Worm (Caenorhabditis elegans) whole organism, L3 larva: ENCODE data around the gene ugtp-1.

Source experiments
- ama-1 ChIP-seq: fragments of 150-350 bp; optimal IDR thresholded peaks from 2 replicates; lab custom pipeline; 2018
- fos-1 ChIP-seq: fragments of 150-350 bp; optimal IDR thresholded peaks from 2 replicates; lab custom pipeline; 2014; ENCODE audit warnings: missing biosample characterization, missing genetic modification characterization
- mml-1 ChIP-seq: fragments of 150-350 bp; sonication (generic microtip); optimal IDR thresholded peaks from 3 replicates; lab custom pipeline; 2014; ENCODE audit warnings: missing biosample characterization, missing genetic modification characterization
- nhr-76 ChIP-seq: fragments of 150-350 bp; sonication (generic microtip); optimal IDR thresholded peaks from 5 replicates; lab custom pipeline; 2014; ENCODE audit warnings: missing biosample characterization, missing genetic modification characterization
- pha-4 ChIP-seq: fragments of 150-350 bp; optimal IDR thresholded peaks from 2 replicates; lab custom pipeline; 2014; ENCODE audit warnings: missing biosample characterization, missing genetic modification reagents, missing genetic modification characterization
- skn-1 ChIP-seq: fragments of 150-350 bp; optimal IDR thresholded peaks from 2 replicates; lab custom pipeline; 2014; ENCODE audit warnings: missing biosample characterization, missing genetic modification characterization
- unc-39 ChIP-seq: sonication (generic microtip); optimal IDR thresholded peaks from 4 replicates; lab custom pipeline; 2017; ENCODE audit warnings: missing biosample characterization, missing genetic modification characterization
- ztf-11 ChIP-seq: fragments of 150-350 bp; optimal IDR thresholded peaks from 2 replicates; lab custom pipeline; 2014; ENCODE audit warnings: missing biosample characterization, missing genetic modification characterization

DNA sequence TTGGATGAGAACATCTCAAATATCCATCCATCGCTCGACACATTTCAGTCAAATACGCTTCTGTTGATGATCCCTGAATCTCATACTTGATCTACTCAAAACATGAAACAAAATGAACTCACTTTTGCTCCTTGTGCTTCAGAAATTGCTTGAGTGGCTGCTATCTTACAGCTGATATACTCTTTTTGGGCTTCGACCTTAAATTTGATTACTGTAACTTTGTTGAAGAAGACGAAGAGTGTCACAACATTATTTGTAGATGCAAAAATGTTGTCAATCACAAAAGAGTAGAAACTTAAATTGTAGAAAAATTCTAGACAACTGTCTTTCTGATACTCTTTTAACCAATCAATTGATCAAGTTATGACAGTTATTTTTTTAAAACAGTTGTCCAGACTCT is 7.9 kb downstream of the ugtp-1 start:
- TF ChIP-seq mml-1 (tag; lab: Kevin White, UChicago) (no peak), skn-1 (tag; lab: Kevin White, UChicago) (no peak), ztf-11 (tag; lab: Kevin White, UChicago) (no peak), ama-1 (lab: Kevin White, UChicago) (no peak), unc-39 (tag; lab: Kevin White, UChicago) (no peak), pha-4 (tag; lab: Kevin White, UChicago) (no peak), fos-1 (tag; lab: Kevin White, UChicago) (no peak), nhr-76 (tag; lab: Kevin White, UChicago) (no peak)
